Worm (Caenorhabditis elegans): ENCODE results near the gene srbc-1.

srbc-1 gene

ce11 chrV:3269407-3269806, 32.4 kb downstream of the srbc-1 start, which contains the start of gene T28A11.19:
T28A11.19 (minus strand) TSS chrV:3269514.
- TF ChIP-seq D2030.7 (GFP tag; IDR thresholded peaks at IDR 0.05), result no peak
- TF ChIP-seq aptf-2 (GFP tag; conservative IDR thresholded peaks at IDR 0.05), result no peak
- TF ChIP-seq F55B11.4 (tag; optimal IDR thresholded peaks at IDR 0.05; ENCODE audit: borderline replicate concordance, insufficient read depth), result no peak
- TF ChIP-seq B0336.3 (GFP tag; IDR thresholded peaks at IDR 0.05), result no peak
- TF ChIP-seq tlf-1 (GFP tag; optimal IDR thresholded peaks at IDR 0.05), result no peak
- TF ChIP-seq B0261.1 (tag; optimal IDR thresholded peaks at IDR 0.05), result no peak
- TF ChIP-seq rpc-1 (optimal IDR thresholded peaks at IDR 0.05), result no peak
- no peak for TF ChIP-seq rpc-1 (tag; optimal IDR thresholded peaks at IDR 0.05)
- no peak for TF ChIP-seq aptf-3 (GFP tag; IDR thresholded peaks at IDR 0.05)
- TF ChIP-seq F57A8.1 (GFP tag; optimal IDR thresholded peaks at IDR 0.05), result no peak
- TF ChIP-seq F23B12.7 (tag; optimal IDR thresholded peaks at IDR 0.05; ENCODE audit: insufficient read depth), result no peak
- no peak for TF ChIP-seq F10E7.11 (tag; optimal IDR thresholded peaks at IDR 0.05)
- no peak for TF ChIP-seq lin-40 (tag; optimal IDR thresholded peaks at IDR 0.05)
- TF ChIP-seq B0019.2 (GFP tag; conservative IDR thresholded peaks at IDR 0.05), result no peak
- no peak for TF ChIP-seq ama-1 (optimal IDR thresholded peaks at IDR 0.05)
- no peak for TF ChIP-seq ama-1 (GFP tag; optimal IDR thresholded peaks at IDR 0.05)
- no peak for TF ChIP-seq T07F8.4 (tag; optimal IDR thresholded peaks at IDR 0.05)
- no peak for TF ChIP-seq chd-7 (tag; optimal IDR thresholded peaks at IDR 0.05)
- TF ChIP-seq pha-4 (tag; optimal IDR thresholded peaks at IDR 0.05), result no peak
- no peak for TF ChIP-seq hmg-20 (GFP tag; IDR thresholded peaks at IDR 0.05)
- TF ChIP-seq ztf-28 (GFP tag; IDR thresholded peaks at IDR 0.05), result no peak
- no peak for TF ChIP-seq F49E8.2 (tag; optimal IDR thresholded peaks at IDR 0.05; ENCODE audit: insufficient read depth)

ce11 chrV:3267950-3268349, 33.8 kb downstream of the srbc-1 start, which contains the start of gene T28A11.18:
T28A11.18 (minus strand) TSS chrV:3268050.
- TF ChIP-seq hmg-20 (GFP tag; IDR thresholded peaks at IDR 0.05), result no peak
- TF ChIP-seq F23B12.7 (tag; optimal IDR thresholded peaks at IDR 0.05; ENCODE audit: insufficient read depth), result no peak
- no peak for TF ChIP-seq madf-6 (GFP tag; IDR thresholded peaks at IDR 0.05)
- no peak for TF ChIP-seq ztf-28 (GFP tag; IDR thresholded peaks at IDR 0.05)
- TF ChIP-seq ztf-25 (GFP tag; IDR thresholded peaks at IDR 0.05), result no peak
- TF ChIP-seq D2030.7 (GFP tag; IDR thresholded peaks at IDR 0.05), result no peak

- TF ChIP-seq ama-1 (optimal IDR thresholded peaks at IDR 0.05), result no peak
- TF ChIP-seq ama-1 (GFP tag; optimal IDR thresholded peaks at IDR 0.05), result no peak
- TF ChIP-seq T26A5.8 (tag; optimal IDR thresholded peaks at IDR 0.05), result no peak
- TF ChIP-seq repo-1 (tag; optimal IDR thresholded peaks at IDR 0.05), result no peak
Observed at ce11 chrV:3266189-3266588, 35.6 kb downstream of the srbc-1 start, which contains the start of gene T28A11.17. T28A11.17 (minus strand) TSS chrV:3266289.

- TF ChIP-seq madf-8 (GFP tag; conservative IDR thresholded peaks at IDR 0.05), result no peak
- no peak for TF ChIP-seq mxl-1 (tag; optimal IDR thresholded peaks at IDR 0.05)
- TF ChIP-seq snpc-3.4 (tag; optimal IDR thresholded peaks at IDR 0.05), result no peak
- TF ChIP-seq ceh-79 (tag; optimal IDR thresholded peaks at IDR 0.05), result no peak
- no peak for TF ChIP-seq madf-10 (tag; optimal IDR thresholded peaks at IDR 0.05)
- no peak for TF ChIP-seq attf-5 (GFP tag; optimal IDR thresholded peaks at IDR 0.05)
- no peak for TF ChIP-seq snpc-1.3 (tag; optimal IDR thresholded peaks at IDR 0.05; ENCODE audit: insufficient read depth)
Observed at ce11 chrV:3260075-3260474, 41.7 kb downstream of the srbc-1 start, which contains the start of gene srbc-5. srbc-5 (plus strand) TSS chrV:3260375.

ce11 chrV:3259168-3259622, 42.6 kb downstream of the srbc-1 start, which contains the start of gene T28A11.16:
T28A11.16 (minus strand) TSS chrV:3259218.
- TF ChIP-seq snpc-4 (GFP tag; optimal IDR thresholded peaks at IDR 0.05) (no peak), snpc-4 (tag; optimal IDR thresholded peaks at IDR 0.05) (no peak), lsy-27 (tag; optimal IDR thresholded peaks at IDR 0.05; ENCODE audit: borderline replicate concordance, insufficient read depth) (no peak), bed-1 (GFP tag; IDR thresholded peaks at IDR 0.05) (no peak), egrh-3 (GFP tag; IDR thresholded peaks at IDR 0.05) (no peak), rpc-1 (optimal IDR thresholded peaks at IDR 0.05) (no peak), rpc-1 (tag; optimal IDR thresholded peaks at IDR 0.05) (no peak), ceh-79 (tag; optimal IDR thresholded peaks at IDR 0.05) (no peak), rcor-1 (GFP tag; IDR thresholded peaks at IDR 0.05) (no peak)

All from whole organism, young adult.